Worm (Caenorhabditis elegans): Measurements from ENCODE around the gene acdh-13.
A peak's percentile ranks its signal among the peaks of the same experiment; 100 is the strongest.

DNA sequence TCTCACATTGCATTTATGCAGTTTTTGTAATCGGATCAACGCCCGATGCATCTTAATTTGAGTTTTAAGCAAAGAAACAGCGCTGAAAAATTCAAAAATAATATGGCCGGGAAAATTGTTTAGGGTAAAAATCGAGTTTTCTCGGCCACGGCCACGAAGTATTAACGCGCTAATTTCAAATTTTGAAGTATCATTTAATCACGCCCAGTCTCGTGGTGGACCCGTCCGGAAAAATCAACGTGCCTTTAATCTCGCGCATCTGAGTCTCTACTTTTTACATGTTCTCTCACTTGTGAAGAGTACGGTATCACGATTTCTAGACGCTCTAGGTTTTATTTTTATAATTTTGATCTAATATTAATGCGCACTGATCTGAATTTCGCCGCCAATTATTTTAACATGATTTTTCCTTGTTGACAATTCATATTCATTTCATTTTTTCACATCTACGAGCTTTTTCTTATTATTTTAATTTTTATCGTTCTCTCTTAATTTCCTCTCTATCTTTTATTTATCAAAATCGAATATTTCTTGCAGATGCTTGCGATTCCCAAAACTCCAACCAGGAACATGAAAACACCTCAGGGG lies at the start of gene acdh-13, which contains the start of gene mesp-1:
- TF ChIP-seq ceh-13 (GFP tag; optimal IDR thresholded peaks at IDR 0.05) (no peak), ama-1 (optimal IDR thresholded peaks at IDR 0.05) (no peak), tbx-37 (GFP tag; conservative IDR thresholded peaks at IDR 0.05) (peak; percentile 54; the same call in 1 of the 2 replicates), ets-7 (tag; optimal IDR thresholded peaks at IDR 0.05) (no peak), tbx-11 (GFP tag; IDR thresholded peaks at IDR 0.05) (no peak)
